Worm (Caenorhabditis elegans): ENCODE data around the gene madf-4.

- TF ChIP-seq alr-1 (tag; optimal IDR thresholded peaks at IDR 0.05) (no peak), lin-11 (tag; optimal IDR thresholded peaks at IDR 0.05) (no peak), ama-1 (optimal IDR thresholded peaks at IDR 0.05) (no peak), nhr-77 (tag; optimal IDR thresholded peaks at IDR 0.05) (no peak), skn-1 (tag; optimal IDR thresholded peaks at IDR 0.05) (no peak), fos-1 (tag; optimal IDR thresholded peaks at IDR 0.05) (no peak)
Observed at ce11 chrV:10003315-10003969, 41.1 kb upstream of the madf-4 start.

All from whole organism, L2 larva.